Fruit fly (Drosophila melanogaster): ENCODE results near the gene CG7945.

- TF ChIP-seq Pif1B (GFP tag; optimal IDR thresholded peaks at IDR 0.05) = no peak
- TF ChIP-seq CG15710 (tag; optimal IDR thresholded peaks at IDR 0.05) = no peak
- TF ChIP-seq CG4496 (GFP tag; IDR thresholded peaks at IDR 0.05) = no peak
- TF ChIP-seq Pif1A (GFP tag; optimal IDR thresholded peaks at IDR 0.05) = no peak
- no peak for TF ChIP-seq gl (tag; optimal IDR thresholded peaks at IDR 0.05)
- no peak for TF ChIP-seq EcR (GFP tag; optimal IDR thresholded peaks at IDR 0.05)
These were observed 28.5 kb downstream of the CG7945 start, which contains the start of gene CG12355 for dm6 chr3L:15495449-15495848.

Measured in whole organism, pupa.